Worm (Caenorhabditis elegans) whole organism, mixed stage, embryonic: ENCODE results near the gene nhr-170.

ENCODE experiments used
- M03D4.4 ChIP-seq: sonication (generic microtip); optimal IDR thresholded peaks from 2 replicates; lab custom pipeline; 2017; ENCODE audit warnings: mild to moderate bottlenecking, missing genetic modification characterization, missing compliant biosample characterization
- bed-3 ChIP-seq: fragments of 200-800 bp; sonication (Bioruptor generic); optimal IDR thresholded peaks from 3 replicates; lab custom pipeline; 2018; ENCODE audit warnings: mild to moderate bottlenecking, missing genetic modification characterization, moderate library complexity, missing compliant biosample characterization
- blmp-1 ChIP-seq: fragments of 150-350 bp; optimal IDR thresholded peaks from 2 replicates; lab custom pipeline; 2014; ENCODE audit warnings: missing biosample characterization, missing genetic modification characterization
- ceh-39 ChIP-seq: fragments of 150-350 bp; optimal IDR thresholded peaks from 2 replicates; lab custom pipeline; 2014; ENCODE audit warnings: missing biosample characterization, missing genetic modification characterization
- ceh-43 ChIP-seq: fragments of 200-800 bp; sonication (Bioruptor generic); optimal IDR thresholded peaks from 2 replicates; lab custom pipeline; 2018; ENCODE audit warnings: mild to moderate bottlenecking, missing genetic modification characterization, moderate library complexity, missing compliant biosample characterization
- ceh-83 ChIP-seq: fragments of 200-800 bp; sonication (Bioruptor generic); optimal IDR thresholded peaks from 2 replicates; lab custom pipeline; 2018; ENCODE audit warnings: mild to moderate bottlenecking, missing genetic modification characterization, missing compliant biosample characterization
- ces-1 ChIP-seq: fragments of 150-350 bp; optimal IDR thresholded peaks from 2 replicates; lab custom pipeline; 2014; ENCODE audit warnings: missing biosample characterization, missing genetic modification reagents, missing genetic modification characterization
- elt-1 ChIP-seq: sonication (generic microtip); optimal IDR thresholded peaks from 2 replicates; lab custom pipeline; 2017; ENCODE audit warnings: missing genetic modification characterization, mild to moderate bottlenecking, missing compliant biosample characterization, antibody characterized with exemption, moderate library complexity, borderline replicate concordance; ENCODE audit not compliant: insufficient read depth
- lin-13 ChIP-seq: fragments of 150-350 bp; optimal IDR thresholded peaks from 2 replicates; lab custom pipeline; 2014; ENCODE audit warnings: missing biosample characterization, missing genetic modification characterization
- lsy-2 ChIP-seq: fragments of 150-350 bp; optimal IDR thresholded peaks from 2 replicates; lab custom pipeline; 2014; ENCODE audit warnings: missing biosample characterization, missing genetic modification characterization
- mab-5 ChIP-seq: fragments of 150-350 bp; optimal IDR thresholded peaks from 2 replicates; lab custom pipeline; 2014; ENCODE audit warnings: missing biosample characterization, missing genetic modification characterization
- mep-1 ChIP-seq: fragments of 150-350 bp; optimal IDR thresholded peaks from 2 replicates; lab custom pipeline; 2017; ENCODE audit warnings: missing biosample characterization, missing genetic modification reagents, missing genetic modification characterization, inconsistent platforms
- mls-2 ChIP-seq: sonication (generic microtip); optimal IDR thresholded peaks from 2 replicates; lab custom pipeline; 2016; ENCODE audit warnings: mild to moderate bottlenecking, missing genetic modification characterization, moderate library complexity, missing compliant biosample characterization
- nhr-12 ChIP-seq: fragments of 150-350 bp; optimal IDR thresholded peaks from 2 replicates; lab custom pipeline; 2014; ENCODE audit warnings: missing biosample characterization, missing genetic modification characterization
- nhr-237 ChIP-seq: fragments of 150-350 bp; optimal IDR thresholded peaks from 2 replicates; lab custom pipeline; 2014; ENCODE audit warnings: missing biosample characterization, missing genetic modification characterization
- nhr-76 ChIP-seq: sonication (generic microtip); optimal IDR thresholded peaks from 2 replicates; lab custom pipeline; 2017; ENCODE audit warnings: missing biosample characterization, missing genetic modification characterization
- pha-4 ChIP-seq: fragments of 150-350 bp; optimal IDR thresholded peaks from 2 replicates; lab custom pipeline; 2018; ENCODE audit warnings: missing biosample characterization, missing genetic modification reagents, missing genetic modification characterization
- sem-2 ChIP-seq: fragments of 200-800 bp; sonication (Bioruptor generic); optimal IDR thresholded peaks from 2 replicates; lab custom pipeline; 2018; ENCODE audit warnings: mild to moderate bottlenecking, missing genetic modification characterization, missing compliant biosample characterization
- snpc-4 ChIP-seq: fragments of 150-350 bp; optimal IDR thresholded peaks from 2 replicates; lab custom pipeline; 2014; ENCODE audit warnings: missing biosample characterization, missing genetic modification characterization
- sptf-1 ChIP-seq: sonication (generic microtip); optimal IDR thresholded peaks from 2 replicates; lab custom pipeline; 2017; ENCODE audit warnings: mild to moderate bottlenecking, missing genetic modification characterization, moderate library complexity, missing compliant biosample characterization
- unc-39 ChIP-seq: fragments of 150-350 bp; optimal IDR thresholded peaks from 2 replicates; lab custom pipeline; 2014; ENCODE audit warnings: missing biosample characterization, missing genetic modification characterization
- ztf-11 ChIP-seq: fragments of 150-350 bp; optimal IDR thresholded peaks from 2 replicates; lab custom pipeline; 2014; ENCODE audit warnings: missing biosample characterization, missing genetic modification characterization

The nhr-170 gene

DNA sequence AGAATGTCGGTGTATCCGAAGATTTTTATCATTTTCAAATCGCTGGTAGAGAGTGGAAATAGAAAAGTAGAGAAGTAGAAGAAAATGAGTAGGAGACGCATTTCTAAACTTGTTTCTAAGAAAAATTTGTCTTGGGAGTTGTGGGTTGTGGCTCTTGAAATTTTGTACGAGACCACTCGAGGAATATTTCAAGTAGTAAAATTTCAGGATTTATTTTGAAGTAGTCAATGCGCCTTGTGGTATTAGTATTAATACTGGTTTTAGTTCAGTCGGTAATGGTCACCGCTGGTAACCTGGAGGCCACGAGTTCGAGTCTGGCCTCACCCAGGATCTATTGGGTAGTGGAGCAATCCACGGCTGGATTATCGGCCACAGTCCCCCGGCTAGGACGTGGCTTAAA is 51.9 kb downstream of the nhr-170 start, which contains the start of gene clec-252:
TSS of gene clec-252 (minus strand) at position 101 of the 400 bp plus-strand sequence.
- no peak for TF ChIP-seq ztf-11 (tag; lab: Kevin White, UChicago)
- no peak for TF ChIP-seq M03D4.4 (tag; lab: Kevin White, UChicago)
- no peak for TF ChIP-seq elt-1 (tag; lab: Kevin White, UChicago)
- TF ChIP-seq nhr-12 (tag; lab: Kevin White, UChicago) = no peak
- no peak for TF ChIP-seq nhr-237
- no peak for TF ChIP-seq sptf-1 (tag; lab: Kevin White, UChicago)
- no peak for TF ChIP-seq mab-5 (tag; lab: Kevin White, UChicago)
- TF ChIP-seq sem-2 (GFP tag; lab: Kevin White, UChicago) = no peak
- no peak for TF ChIP-seq ces-1 (GFP tag; lab: Kevin White, UChicago)
- no peak for TF ChIP-seq mls-2 (tag; lab: Kevin White, UChicago)

DNA sequence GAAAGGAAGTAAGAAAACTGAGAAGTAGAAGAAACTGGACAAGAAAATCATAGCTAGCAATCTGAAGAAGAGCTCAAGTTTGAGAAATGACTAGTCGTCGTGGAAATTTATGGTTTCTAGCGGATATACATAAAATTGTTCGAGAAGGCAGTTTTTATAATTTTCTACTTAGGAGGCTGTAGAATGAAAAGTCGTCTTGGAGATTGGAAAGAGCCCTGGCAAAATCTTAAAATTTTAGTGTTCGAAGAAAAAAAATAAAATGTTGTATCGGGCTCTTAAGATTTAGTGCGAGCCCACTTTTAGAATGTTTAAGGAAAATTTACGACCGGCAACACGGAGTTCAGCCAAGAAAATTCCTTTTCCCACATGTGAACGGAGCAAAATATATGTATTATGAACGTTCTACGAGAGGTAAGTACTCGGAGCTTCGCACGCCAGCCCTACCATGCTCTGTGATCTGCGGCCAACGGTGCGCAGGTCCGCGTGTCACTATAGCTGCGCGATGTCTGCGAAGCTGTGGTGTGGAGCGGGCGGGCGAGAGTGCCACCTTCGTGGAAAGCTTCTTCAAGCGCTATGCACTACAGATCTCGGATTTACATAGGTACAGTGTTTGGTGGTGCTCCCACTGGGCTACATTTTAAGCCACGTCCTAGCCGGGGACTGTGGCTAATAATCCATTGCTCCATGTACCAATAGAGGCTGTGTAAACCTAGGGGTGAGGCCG is 53.5 kb downstream of the nhr-170 start, which contains the start of gene clec-251:
TSS of gene clec-251 (minus strand) at position 51 of the 724 bp plus-strand sequence.
- TF ChIP-seq lin-13 (tag; lab: Kevin White, UChicago) = no peak
- TF ChIP-seq lsy-2 (tag; lab: Kevin White, UChicago) = no peak
- no peak for TF ChIP-seq ceh-39 (tag; lab: Kevin White, UChicago)
- TF ChIP-seq nhr-237 = no peak
- TF ChIP-seq unc-39 = no peak
- no peak for TF ChIP-seq sem-2 (GFP tag; lab: Kevin White, UChicago)
- TF ChIP-seq nhr-12 (tag; lab: Kevin White, UChicago) = no peak
- TF ChIP-seq snpc-4 = no peak
- no peak for TF ChIP-seq nhr-76 (tag; lab: Kevin White, UChicago)
- TF ChIP-seq mep-1 = no peak
- no peak for TF ChIP-seq pha-4 (tag; lab: Kevin White, UChicago)
- no peak for TF ChIP-seq sptf-1 (tag; lab: Kevin White, UChicago)
- no peak for TF ChIP-seq mls-2 (tag; lab: Kevin White, UChicago)
- TF ChIP-seq ceh-43 (GFP tag; lab: Kevin White, UChicago) = no peak
- no peak for TF ChIP-seq bed-3
- no peak for TF ChIP-seq ceh-83
- TF ChIP-seq blmp-1 (tag; lab: Kevin White, UChicago) = no peak
- TF ChIP-seq ztf-11 (tag; lab: Kevin White, UChicago) = no peak
